Fruit fly (Drosophila melanogaster) whole organism, wandering third instar larva: ENCODE data around the gene ranshi.
A peak's percentile ranks its signal among the peaks of the same experiment; 100 is the strongest.

Source experiments
- Abd-B ChIP-seq: fragments of >200 bp; optimal IDR thresholded peaks from 2 replicates; lab custom pipeline; 2017; ENCODE audit warnings: missing biosample characterization, missing genetic modification characterization
- CG32264 ChIP-seq: fragments of 200-800 bp; sonication (Bioruptor generic); optimal IDR thresholded peaks from 2 replicates; lab custom pipeline; 2016; ENCODE audit warnings: missing biosample characterization, missing genetic modification characterization
- CG9705 ChIP-seq: fragments of 200-800 bp; sonication (Bioruptor generic); optimal IDR thresholded peaks from 2 replicates; lab custom pipeline; 2018; ENCODE audit warnings: missing biosample characterization, mild to moderate bottlenecking, missing genetic modification characterization
- CrebA ChIP-seq: fragments of 200-800 bp; sonication (Bioruptor generic); optimal IDR thresholded peaks from 2 replicates; lab custom pipeline; 2016; ENCODE audit warnings: missing biosample characterization, mild to moderate bottlenecking, missing genetic modification characterization, borderline replicate concordance
- Dfd ChIP-seq: fragments of >200 bp; optimal IDR thresholded peaks from 2 replicates; lab custom pipeline; 2017; ENCODE audit warnings: missing biosample characterization, missing genetic modification characterization
- Dif ChIP-seq: fragments of 200-275, 200-300 bp; sonication (Bioruptor generic); optimal IDR thresholded peaks from 2 replicates; lab custom pipeline; 2018; ENCODE audit warnings: missing biosample characterization, missing genetic modification characterization; ENCODE audit not compliant: partially characterized antibody
- GATAd ChIP-seq: sonication (Bioruptor generic); optimal IDR thresholded peaks from 2 replicates; lab custom pipeline; 2016; ENCODE audit warnings: missing biosample characterization, missing genetic modification characterization
- HLH106 ChIP-seq: fragments of 200-800 bp; optimal IDR thresholded peaks from 3 replicates; lab custom pipeline; 2019; ENCODE audit warnings: missing biosample characterization, mild to moderate bottlenecking, missing genetic modification characterization, moderate library complexity
- Hnf4 ChIP-seq: fragments of 200-800 bp; sonication (Bioruptor generic); optimal IDR thresholded peaks from 2 replicates; lab custom pipeline; 2016; ENCODE audit warnings: missing biosample characterization, mild to moderate bottlenecking, missing genetic modification characterization
- Hr78 ChIP-seq: fragments of >200 bp; optimal IDR thresholded peaks from 2 replicates; lab custom pipeline; 2017; ENCODE audit warnings: missing biosample characterization, missing genetic modification characterization
- Hr83 ChIP-seq: fragments of 200-300 bp; sonication (Bioruptor generic); optimal IDR thresholded peaks from 2 replicates; lab custom pipeline; 2016; ENCODE audit warnings: missing biosample characterization, mild to moderate bottlenecking, missing genetic modification characterization, moderate library complexity; ENCODE audit not compliant: poor library complexity, severe bottlenecking
- Jra ChIP-seq: sonication (Bioruptor generic); optimal IDR thresholded peaks from 2 replicates; lab custom pipeline; 2016; ENCODE audit warnings: missing biosample characterization, missing genetic modification characterization
- Mio ChIP-seq: sonication (Bioruptor generic); optimal IDR thresholded peaks from 2 replicates; lab custom pipeline; 2016; ENCODE audit warnings: missing biosample characterization, missing genetic modification characterization
- Myc ChIP-seq: fragments of >200 bp; optimal IDR thresholded peaks from 2 replicates; lab custom pipeline; 2017
- N ChIP-seq: fragments of >200 bp; optimal IDR thresholded peaks from 2 replicates; lab custom pipeline; 2018; ENCODE audit warnings: missing biosample characterization, missing external identifiers, missing genetic modification characterization
- OdsH ChIP-seq: fragments of 200-800 bp; sonication (Bioruptor generic); optimal IDR thresholded peaks from 2 replicates; lab custom pipeline; 2016; ENCODE audit warnings: missing biosample characterization, mild to moderate bottlenecking, missing genetic modification characterization
- Rel ChIP-seq, 2 experiments: fragments of 200-800 bp; sonication (Bioruptor generic) in 1 of 2; optimal IDR thresholded peaks; 2 replicates in 1 of 2; 3 replicates in 1 of 2; lab custom pipeline; 2016 to 2019; ENCODE audit warnings: mild to moderate bottlenecking in 2 of 2, missing biosample characterization in 2 of 2, missing genetic modification characterization in 2 of 2, moderate library complexity in 1 of 2
- Sp1 ChIP-seq: fragments of 200-800 bp; sonication (Bioruptor generic); optimal IDR thresholded peaks from 3 replicates; lab custom pipeline; 2019; ENCODE audit warnings: missing biosample characterization, mild to moderate bottlenecking, missing genetic modification characterization, moderate library complexity
- Vsx2 ChIP-seq: fragments of 200-300, 225-300 bp; sonication (Bioruptor generic); optimal IDR thresholded peaks from 2 replicates; lab custom pipeline; 2018; ENCODE audit warnings: missing biosample characterization, missing genetic modification characterization; ENCODE audit not compliant: partially characterized antibody
- br ChIP-seq: fragments of 200-800 bp; sonication (Bioruptor generic); optimal IDR thresholded peaks from 2 replicates; lab custom pipeline; 2016; ENCODE audit warnings: missing biosample characterization, missing genetic modification characterization
- brk ChIP-seq: fragments of 200-800 bp; sonication (Bioruptor generic); optimal IDR thresholded peaks from 2 replicates; lab custom pipeline; 2016; ENCODE audit warnings: missing biosample characterization, mild to moderate bottlenecking, missing genetic modification characterization
- dl ChIP-seq, 2 experiments: fragments of 175-275, 200-275 bp in 1 of 2; fragments of 200-275 bp in 1 of 2; sonication (Bioruptor generic); optimal IDR thresholded peaks; lab custom pipeline; 2018; ENCODE audit warnings: mild to moderate bottlenecking in 2 of 2, missing biosample characterization in 2 of 2, missing genetic modification characterization in 2 of 2, moderate library complexity in 2 of 2; ENCODE audit not compliant: partially characterized antibody in 2 of 2, insufficient read depth in 1 of 2
- dmrt93B ChIP-seq: fragments of 200-800 bp; sonication (Bioruptor generic); optimal IDR thresholded peaks from 2 replicates; lab custom pipeline; 2018; ENCODE audit warnings: missing biosample characterization, mild to moderate bottlenecking, missing genetic modification characterization
- dsf ChIP-seq: sonication (Bioruptor generic); optimal IDR thresholded peaks from 2 replicates; lab custom pipeline; 2016; ENCODE audit warnings: missing biosample characterization, missing genetic modification characterization, borderline replicate concordance
- ey ChIP-seq: fragments of 200-800 bp; sonication (Bioruptor generic); optimal IDR thresholded peaks from 2 replicates; lab custom pipeline; 2016; ENCODE audit warnings: missing biosample characterization, missing genetic modification characterization
- foxo ChIP-seq, 2 experiments: fragments of 200-800 bp; sonication (Bioruptor generic); optimal IDR thresholded peaks; 2 replicates in 1 of 2; 3 replicates in 1 of 2; lab custom pipeline; 2016 to 2017; ENCODE audit warnings: missing biosample characterization in 2 of 2, missing genetic modification characterization in 2 of 2
- fru ChIP-seq: fragments of 200-800 bp; sonication (Bioruptor generic); optimal IDR thresholded peaks from 3 replicates; lab custom pipeline; 2016; ENCODE audit warnings: missing biosample characterization, mild to moderate bottlenecking, missing genetic modification characterization
- h ChIP-seq: fragments of 200-800 bp; sonication (Bioruptor generic); optimal IDR thresholded peaks from 3 replicates; lab custom pipeline; 2016; ENCODE audit warnings: missing biosample characterization, mild to moderate bottlenecking, missing genetic modification characterization
- jim ChIP-seq: fragments of 175-275, 200-325 bp; sonication (Bioruptor generic); optimal IDR thresholded peaks from 2 replicates; lab custom pipeline; 2016; ENCODE audit warnings: missing biosample characterization, mild to moderate bottlenecking, missing genetic modification characterization
- lola ChIP-seq: fragments of >200 bp; optimal IDR thresholded peaks from 2 replicates; lab custom pipeline; 2017; ENCODE audit warnings: missing biosample characterization, missing genetic modification characterization
- pan ChIP-seq: fragments of >200 bp; optimal IDR thresholded peaks from 2 replicates; lab custom pipeline; 2017
- psq ChIP-seq: fragments of 200-800 bp; sonication (Bioruptor generic); optimal IDR thresholded peaks from 3 replicates; lab custom pipeline; 2017; ENCODE audit warnings: missing biosample characterization, mild to moderate bottlenecking, missing genetic modification characterization, moderate library complexity
- rgr ChIP-seq: fragments of 200-800 bp; sonication (Bioruptor generic); optimal IDR thresholded peaks from 3 replicates; lab custom pipeline; 2016; ENCODE audit warnings: missing biosample characterization, mild to moderate bottlenecking, missing genetic modification characterization
- sage ChIP-seq: fragments of 200-800 bp; sonication (Bioruptor generic); optimal IDR thresholded peaks from 2 replicates; lab custom pipeline; 2016; ENCODE audit warnings: missing biosample characterization, mild to moderate bottlenecking, missing genetic modification characterization
- sv ChIP-seq: fragments of 200-800 bp; sonication (Bioruptor generic); optimal IDR thresholded peaks from 3 replicates; lab custom pipeline; 2016; ENCODE audit warnings: missing biosample characterization, missing genetic modification characterization
- tai ChIP-seq: sonication (Bioruptor generic); optimal IDR thresholded peaks from 2 replicates; lab custom pipeline; 2016; ENCODE audit warnings: missing biosample characterization, missing genetic modification characterization
- usp ChIP-seq: fragments of >200 bp; optimal IDR thresholded peaks from 2 replicates; lab custom pipeline; 2017; ENCODE audit warnings: missing biosample characterization, missing genetic modification characterization
- woc ChIP-seq: sonication (Bioruptor generic); optimal IDR thresholded peaks from 2 replicates; lab custom pipeline; 2016; ENCODE audit warnings: missing biosample characterization, mild to moderate bottlenecking, missing genetic modification characterization

ranshi gene

DNA sequence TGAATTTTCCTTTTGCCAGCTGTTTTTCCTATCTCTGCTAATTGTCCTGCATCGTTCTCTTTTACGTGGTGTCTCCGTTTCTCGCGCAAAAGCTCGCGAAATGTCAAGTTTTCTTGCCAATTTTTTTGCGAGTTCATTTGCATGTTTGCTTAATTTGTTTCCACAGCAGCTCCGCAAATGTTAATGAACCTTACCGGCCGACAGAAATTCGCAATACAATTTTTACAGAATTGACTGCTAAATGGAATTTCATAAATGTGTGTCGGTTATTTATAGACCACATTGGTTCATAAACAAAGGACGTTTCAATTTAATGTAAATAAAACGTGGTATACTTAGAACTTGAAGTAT, 19.3 kb upstream of the ranshi start:
- TF ChIP-seq brk (GFP tag; lab: Kevin White, UChicago) (no peak), Dfd (no peak), Hr83 (GFP tag; lab: Kevin White, UChicago) (peak; percentile 86), rgr (GFP tag; lab: Kevin White, UChicago) (peak; percentile 52)

DNA sequence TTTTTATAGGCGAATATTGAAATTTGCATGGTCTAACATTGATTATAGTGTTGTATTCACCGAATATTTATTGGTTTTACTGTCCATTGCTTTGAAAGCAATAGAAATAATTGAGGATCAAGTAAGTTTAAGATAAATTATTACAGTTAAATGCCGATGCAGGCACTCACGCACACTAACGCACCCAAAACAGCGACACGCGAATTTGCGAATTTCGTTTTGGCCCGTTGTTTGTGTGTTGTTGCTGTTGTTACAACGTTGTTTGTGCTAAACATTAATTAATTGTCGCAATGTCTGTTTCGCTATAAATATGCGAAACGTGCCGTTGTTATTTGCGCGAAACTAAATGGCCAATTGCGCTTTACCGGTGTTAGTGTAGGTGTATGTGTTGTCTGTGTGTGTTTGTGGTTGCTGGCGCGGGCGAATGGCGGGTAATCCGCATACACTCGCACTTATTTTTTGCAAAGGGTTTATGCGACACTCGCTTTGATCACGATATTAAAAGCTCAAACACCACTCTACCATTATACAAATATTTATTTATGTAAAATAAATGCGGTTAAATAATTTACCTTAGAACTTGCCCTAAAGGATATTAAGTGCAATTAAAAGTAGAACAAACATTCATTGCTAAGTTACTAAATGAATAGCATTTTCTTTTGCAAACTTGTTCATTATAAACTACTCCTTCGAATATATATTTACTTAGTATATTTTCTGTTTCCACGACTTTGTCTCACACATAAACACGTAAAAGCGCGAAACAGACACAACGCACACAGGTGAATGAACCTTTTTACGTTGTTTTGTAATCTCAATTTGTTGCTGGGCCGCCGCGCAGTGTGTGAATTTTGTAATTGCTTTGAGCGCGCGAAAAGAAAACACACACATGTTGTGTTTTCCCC, 18.6 kb upstream of the ranshi start:
- peak; percentile 60 for TF ChIP-seq sage (GFP tag; lab: Kevin White, UChicago)
- no peak for TF ChIP-seq pan (lab: Kevin White, UChicago)
- TF ChIP-seq CG32264 (GFP tag; lab: Kevin White, UChicago), result peak; percentile 6
- TF ChIP-seq dmrt93B (GFP tag; lab: Kevin White, UChicago), result peak; percentile 72
- TF ChIP-seq woc (GFP tag; lab: Kevin White, UChicago), result peak; percentile 17
- no peak for TF ChIP-seq Hnf4
- peak; percentile 12 for TF ChIP-seq Rel (GFP tag; optimal IDR thresholded peaks at IDR 0.05; lab: Kevin White, UChicago)
- peak; percentile 75 for TF ChIP-seq Rel (tag; optimal IDR thresholded peaks at IDR 0.05; lab: Kevin White, UChicago)
- TF ChIP-seq tai (GFP tag; lab: Kevin White, UChicago), result no peak
- no peak for TF ChIP-seq jim (GFP tag; lab: Kevin White, UChicago)
- TF ChIP-seq dl (GFP tag; optimal IDR thresholded peaks at IDR 0.05; lab: Kevin White, UChicago; ENCODE audit: insufficient read depth in 1 of 2, partially characterized antibody in 2 of 2), result no peak
- no peak for TF ChIP-seq lola (GFP tag; lab: Kevin White, UChicago)
- TF ChIP-seq dsf (GFP tag; lab: Kevin White, UChicago), result peak; percentile 15
- peak; percentile 88 for TF ChIP-seq HLH106
- peak; percentile 32 for TF ChIP-seq ey (GFP tag; lab: Kevin White, UChicago)
- TF ChIP-seq Sp1, result peak; percentile 88
- peak; percentile 83 for TF ChIP-seq fru
- peak; percentile 59 for TF ChIP-seq brk (GFP tag; lab: Kevin White, UChicago)
- TF ChIP-seq Hr83 (GFP tag; lab: Kevin White, UChicago), result no peak
- peak; percentile 55 for TF ChIP-seq br
- TF ChIP-seq Dif (GFP tag; lab: Kevin White, UChicago), result no peak
- TF ChIP-seq h, result peak; percentile 80
- TF ChIP-seq CrebA (GFP tag; lab: Kevin White, UChicago), result peak; percentile 10
- peak; percentile 61 for TF ChIP-seq CG9705 (GFP tag; lab: Kevin White, UChicago)
- TF ChIP-seq usp, result no peak
- TF ChIP-seq rgr (GFP tag; lab: Kevin White, UChicago), result peak; percentile 74
- TF ChIP-seq Mio (GFP tag; lab: Kevin White, UChicago), result no peak
- no peak for TF ChIP-seq Hr78 (GFP tag; lab: Kevin White, UChicago)
- TF ChIP-seq OdsH, result peak; percentile 77
- TF ChIP-seq GATAd, result no peak
- TF ChIP-seq foxo (GFP tag; optimal IDR thresholded peaks at IDR 0.05; lab: Kevin White, UChicago), result peak in 1 of 2 experiments; percentile 79
- TF ChIP-seq N (GFP tag; lab: Kevin White, UChicago), result peak; percentile 40
- TF ChIP-seq Dfd, result no peak
- peak; percentile 57 for TF ChIP-seq psq (GFP tag; lab: Kevin White, UChicago)
- no peak for TF ChIP-seq Jra
- no peak for TF ChIP-seq sv (GFP tag; lab: Kevin White, UChicago)
- no peak for TF ChIP-seq Abd-B (GFP tag; lab: Kevin White, UChicago)
- TF ChIP-seq Myc (lab: Kevin White, UChicago), result no peak
- TF ChIP-seq Vsx2 (GFP tag; lab: Kevin White, UChicago), result no peak
- TF ChIP-seq, all 38 proteins: peak for 20
